Worm (Caenorhabditis elegans) whole organism, L3 larva: ENCODE results near the gene Y55F3AM.9.

Source experiments
- fkh-10 ChIP-seq: sonication (generic microtip); optimal IDR thresholded peaks from 2 replicates; lab custom pipeline; 2017; ENCODE audit warnings: missing biosample characterization, missing genetic modification reagents, missing genetic modification characterization
- nhr-237 ChIP-seq: fragments of 150-350 bp; optimal IDR thresholded peaks from 2 replicates; lab custom pipeline; 2014; ENCODE audit warnings: missing biosample characterization, missing genetic modification characterization

- TF ChIP-seq fkh-10 (GFP tag; lab: Kevin White, UChicago) = no peak
- TF ChIP-seq nhr-237 = no peak
These were observed 20.4 kb upstream of the Y55F3AM.9 start, which contains the start of gene abhd-14 for ce11 chrIV:1029939-1030338.
